Fruit fly (Drosophila melanogaster) whole organism, embryonic: ENCODE data around the gene CG6983.
A peak's percentile ranks its signal among the peaks of the same experiment; 100 is the strongest.

ENCODE experiments used
- Atf-2 ChIP-seq: fragments of 200-800 bp; sonication (Bioruptor generic); optimal IDR thresholded peaks from 2 replicates; lab custom pipeline; 2016; ENCODE audit warnings: missing biosample characterization, missing genetic modification characterization
- Atf6 ChIP-seq: fragments of 200-800 bp; sonication (Bioruptor generic); IDR thresholded peaks from 2 replicates; pipeline ENCODE4 v1.3.6; 2022; ENCODE audit warnings: missing biosample characterization, missing genetic modification characterization
- Bdp1 ChIP-seq: fragments of 200-800 bp; sonication (Bioruptor generic); optimal IDR thresholded peaks from 3 replicates; lab custom pipeline; 2016; ENCODE audit warnings: missing biosample characterization, missing genetic modification characterization
- CG10267 ChIP-seq: fragments of 200-800 bp; sonication (Bioruptor generic); optimal IDR thresholded peaks from 2 replicates; lab custom pipeline; 2018; ENCODE audit warnings: missing biosample characterization, mild to moderate bottlenecking, missing genetic modification characterization, moderate library complexity
- CG10654 ChIP-seq: fragments of 200-800 bp; sonication (Bioruptor generic); optimal IDR thresholded peaks from 2 replicates; lab custom pipeline; 2016; ENCODE audit warnings: missing biosample characterization, missing genetic modification characterization
- CG10979 ChIP-seq: fragments of 200-800 bp; sonication (Bioruptor generic); optimal IDR thresholded peaks from 2 replicates; lab custom pipeline; 2018; ENCODE audit warnings: missing biosample characterization, mild to moderate bottlenecking, missing genetic modification characterization, moderate library complexity
- CG11504 ChIP-seq: fragments of 200-800 bp; sonication (Bioruptor generic); optimal IDR thresholded peaks from 3 replicates; lab custom pipeline; 2019; ENCODE audit warnings: missing biosample characterization, mild to moderate bottlenecking, missing genetic modification characterization, moderate library complexity
- CG14050 ChIP-seq: fragments of 200-800 bp; sonication (Bioruptor generic); IDR thresholded peaks from 3 replicates; pipeline ENCODE4 v1.3.6; 2022; ENCODE audit warnings: missing biosample characterization, missing genetic modification characterization
- CG14667 ChIP-seq: fragments of 200-800 bp; sonication (Bioruptor generic); IDR thresholded peaks from 2 replicates; pipeline ENCODE4 v1.3.6; 2022; ENCODE audit warnings: missing biosample characterization, missing genetic modification characterization
- CG14965 ChIP-seq: fragments of 200-800 bp; sonication (Bioruptor generic); optimal IDR thresholded peaks from 2 replicates; lab custom pipeline; 2016; ENCODE audit warnings: missing biosample characterization, missing genetic modification characterization, borderline replicate concordance
- CG17912 ChIP-seq: fragments of 200-800 bp; sonication (Bioruptor generic); optimal IDR thresholded peaks from 2 replicates; lab custom pipeline; 2018; ENCODE audit warnings: missing biosample characterization, mild to moderate bottlenecking, missing genetic modification characterization
- CG1792 ChIP-seq: fragments of 200-800 bp; sonication (Bioruptor generic); optimal IDR thresholded peaks from 2 replicates; lab custom pipeline; 2016; ENCODE audit warnings: missing biosample characterization, missing genetic modification characterization
- CG18262 ChIP-seq: fragments of 200-800 bp; optimal IDR thresholded peaks from 3 replicates; lab custom pipeline; 2019; ENCODE audit warnings: missing biosample characterization, mild to moderate bottlenecking, missing genetic modification characterization, moderate library complexity
- CG30020 ChIP-seq: fragments of 200-800 bp; optimal IDR thresholded peaks from 2 replicates; lab custom pipeline; 2019; ENCODE audit warnings: missing biosample characterization, mild to moderate bottlenecking, missing genetic modification characterization, moderate library complexity
- CG30431 ChIP-seq: fragments of 200-800 bp; sonication (Bioruptor generic); optimal IDR thresholded peaks from 2 replicates; lab custom pipeline; 2017; ENCODE audit warnings: missing biosample characterization, missing genetic modification characterization
- CG32532 ChIP-seq: fragments of 200-800 bp; sonication (Bioruptor generic); IDR thresholded peaks from 2 replicates; pipeline ENCODE4 v1.3.6; 2022; ENCODE audit warnings: missing biosample characterization, missing genetic modification characterization
- CG34224 ChIP-seq: fragments of 200-800 bp; sonication (Bioruptor generic); IDR thresholded peaks from 3 replicates; pipeline ENCODE4 v1.3.6; 2022; ENCODE audit warnings: missing biosample characterization, missing genetic modification characterization; ENCODE audit not compliant: partially characterized antibody
- CG6254 ChIP-seq: fragments of 200-800 bp; sonication (Bioruptor generic); optimal IDR thresholded peaks from 3 replicates; lab custom pipeline; 2017; ENCODE audit warnings: mild to moderate bottlenecking, missing biosample characterization, missing genetic modification reagents, missing genetic modification characterization
- CG7372 ChIP-seq: fragments of 200-800 bp; sonication (Bioruptor generic); IDR thresholded peaks from 2 replicates; pipeline ENCODE4 v1.3.6; 2022; ENCODE audit warnings: missing biosample characterization, missing genetic modification characterization
- CG8478 ChIP-seq: fragments of >200 bp; optimal IDR thresholded peaks from 2 replicates; lab custom pipeline; 2018
- CG9609 ChIP-seq: fragments of 200-800 bp; sonication (Bioruptor generic); optimal IDR thresholded peaks from 3 replicates; lab custom pipeline; 2016; ENCODE audit warnings: missing biosample characterization, missing genetic modification characterization
- Dbx ChIP-seq: fragments of 200-800 bp; sonication (Bioruptor generic); IDR thresholded peaks from 3 replicates; pipeline ENCODE4 v1.3.6; 2022; ENCODE audit warnings: missing biosample characterization, missing genetic modification characterization
- Dek ChIP-seq: fragments of 200-800 bp; sonication (Bioruptor generic); optimal IDR thresholded peaks from 3 replicates; lab custom pipeline; 2019; ENCODE audit warnings: missing biosample characterization, mild to moderate bottlenecking, missing genetic modification characterization, moderate library complexity
- Dip2 ChIP-seq: fragments of 200-800 bp; sonication (Bioruptor generic); IDR thresholded peaks from 2 replicates; pipeline ENCODE4 v1.3.6; 2022; ENCODE audit warnings: missing biosample characterization, missing genetic modification characterization
- HLH54F ChIP-seq: fragments of 200-800 bp; sonication (Bioruptor generic); optimal IDR thresholded peaks from 3 replicates; lab custom pipeline; 2016; ENCODE audit warnings: missing biosample characterization, missing genetic modification characterization
- Hey ChIP-seq: fragments of 200-800 bp; sonication (Bioruptor generic); optimal IDR thresholded peaks from 3 replicates; lab custom pipeline; 2018; ENCODE audit warnings: missing biosample characterization, mild to moderate bottlenecking, missing genetic modification characterization
- Kr ChIP-seq: fragments of 200-800 bp; sonication (Bioruptor generic); optimal IDR thresholded peaks from 2 replicates; lab custom pipeline; 2017; ENCODE audit warnings: missing biosample characterization, mild to moderate bottlenecking, missing genetic modification characterization
- Mrtf ChIP-seq: fragments of 200-800 bp; sonication (Bioruptor generic); IDR thresholded peaks from 3 replicates; pipeline ENCODE4 v1.3.6; 2022; ENCODE audit warnings: missing biosample characterization, missing genetic modification characterization
- NFAT ChIP-seq: fragments of 200-800 bp; sonication (Bioruptor generic); IDR thresholded peaks from 2 replicates; pipeline ENCODE4 v1.3.6; 2022; ENCODE audit warnings: missing biosample characterization, missing genetic modification characterization
- Poxn ChIP-seq: fragments of 200-800 bp; sonication (Bioruptor generic); IDR thresholded peaks from 2 replicates; pipeline ENCODE4 v1.3.6; 2022; ENCODE audit warnings: missing biosample characterization, missing genetic modification characterization
- Sox100B ChIP-seq: fragments of 200-800 bp; sonication (Bioruptor generic); optimal IDR thresholded peaks from 3 replicates; lab custom pipeline; 2018; ENCODE audit warnings: missing biosample characterization, mild to moderate bottlenecking, missing genetic modification characterization
- Taf1 ChIP-seq: fragments of 200-800 bp; sonication (Bioruptor generic); IDR thresholded peaks from 2 replicates; pipeline ENCODE4 v1.3.6; 2022; ENCODE audit warnings: missing biosample characterization, missing genetic modification characterization
- ara ChIP-seq: fragments of 200-800 bp; sonication (Bioruptor generic); IDR thresholded peaks from 2 replicates; pipeline ENCODE4 v1.3.6; 2022; ENCODE audit warnings: missing biosample characterization, missing genetic modification characterization
- ato ChIP-seq: fragments of 200-800 bp; sonication (Bioruptor generic); IDR thresholded peaks from 2 replicates; pipeline ENCODE4 v1.3.6; 2022; ENCODE audit warnings: missing biosample characterization, missing genetic modification characterization; ENCODE audit not compliant: partially characterized antibody
- dan ChIP-seq: fragments of 200-800 bp; sonication (Bioruptor generic); IDR thresholded peaks from 2 replicates; pipeline ENCODE4 v1.3.6; 2022; ENCODE audit warnings: missing biosample characterization, missing genetic modification characterization
- ems ChIP-seq: fragments of 200-800 bp; sonication (Bioruptor generic); optimal IDR thresholded peaks from 3 replicates; lab custom pipeline; 2016; ENCODE audit warnings: missing biosample characterization, missing genetic modification characterization
- esg ChIP-seq: fragments of 200-800 bp; sonication (Bioruptor generic); conservative IDR thresholded peaks from 2 replicates; pipeline ENCODE4 v1.3.6; 2022; ENCODE audit warnings: missing biosample characterization, missing genetic modification characterization
- fd96Cb ChIP-seq: fragments of 200-800 bp; sonication (Bioruptor generic); optimal IDR thresholded peaks from 2 replicates; lab custom pipeline; 2018; ENCODE audit warnings: missing biosample characterization, mild to moderate bottlenecking, missing genetic modification characterization, moderate library complexity
- gcm2 ChIP-seq: fragments of 200-800 bp; sonication (Bioruptor generic); optimal IDR thresholded peaks from 2 replicates; lab custom pipeline; 2016; ENCODE audit warnings: missing biosample characterization, missing genetic modification characterization
- grau ChIP-seq: fragments of 200-800 bp; optimal IDR thresholded peaks from 3 replicates; lab custom pipeline; 2019; ENCODE audit warnings: missing biosample characterization, mild to moderate bottlenecking, missing genetic modification characterization, moderate library complexity
- ind ChIP-seq: fragments of 200-800 bp; sonication (Bioruptor generic); optimal IDR thresholded peaks from 3 replicates; lab custom pipeline; 2016; ENCODE audit warnings: missing biosample characterization, missing genetic modification characterization
- lab ChIP-seq: fragments of 200-800 bp; sonication (Bioruptor generic); optimal IDR thresholded peaks from 3 replicates; lab custom pipeline; 2017; ENCODE audit warnings: missing biosample characterization, missing genetic modification characterization, mild to moderate bottlenecking, moderate library complexity, missing genetic modification reagents
- lmd ChIP-seq: fragments of 200-800 bp; sonication (Bioruptor generic); IDR thresholded peaks from 2 replicates; pipeline ENCODE4 v1.3.6; 2022; ENCODE audit warnings: missing biosample characterization, missing genetic modification characterization
- onecut ChIP-seq: fragments of 200-800 bp; sonication (Bioruptor generic); IDR thresholded peaks from 2 replicates; pipeline ENCODE4 v1.3.6; 2022; ENCODE audit warnings: missing biosample characterization, missing genetic modification characterization
- org-1 ChIP-seq: fragments of 200-800 bp; sonication (Bioruptor generic); optimal IDR thresholded peaks from 2 replicates; lab custom pipeline; 2017; ENCODE audit warnings: missing biosample characterization, missing genetic modification characterization
- pan ChIP-seq, 4 experiments: fragments of >200 bp in 3 of 4; fragments of 200-800 bp in 1 of 4; sonication (Bioruptor generic) in 1 of 4; optimal IDR thresholded peaks in 3 of 4; IDR thresholded peaks in 1 of 4; 2 replicates each; pipeline versions ENCODE4 v1.3.6 to Lab custom; 2017 to 2022; ENCODE audit warnings: missing biosample characterization in 2 of 4, missing genetic modification characterization in 2 of 4, mixed read lengths in 1 of 4
- ro ChIP-seq: fragments of 200-800 bp; sonication (Bioruptor generic); IDR thresholded peaks from 2 replicates; pipeline ENCODE4 v1.3.6; 2022; ENCODE audit warnings: missing biosample characterization, missing genetic modification characterization
- run ChIP-seq: fragments of 200-800 bp; sonication (Bioruptor generic); optimal IDR thresholded peaks from 3 replicates; lab custom pipeline; 2018; ENCODE audit warnings: missing biosample characterization, mild to moderate bottlenecking, missing genetic modification characterization
- scrt ChIP-seq: fragments of 200-800 bp; sonication (Bioruptor generic); optimal IDR thresholded peaks from 2 replicates; lab custom pipeline; 2018; ENCODE audit warnings: missing biosample characterization, mild to moderate bottlenecking, missing genetic modification characterization, moderate library complexity
- sim ChIP-seq: fragments of 200-800 bp; sonication (Bioruptor generic); IDR thresholded peaks from 2 replicates; pipeline ENCODE4 v1.3.6; 2022; ENCODE audit warnings: missing biosample characterization, missing genetic modification characterization
- tup ChIP-seq: fragments of 200-800 bp; sonication (Bioruptor generic); optimal IDR thresholded peaks from 2 replicates; lab custom pipeline; 2016; ENCODE audit warnings: missing biosample characterization, mild to moderate bottlenecking, missing genetic modification characterization, moderate library complexity
- wdn ChIP-seq: fragments of 200-800 bp; sonication (Bioruptor generic); IDR thresholded peaks from 2 replicates; pipeline ENCODE4 v1.3.6; 2022; ENCODE audit warnings: missing biosample characterization, missing genetic modification characterization
- zf30C ChIP-seq: fragments of 200-800 bp; sonication (Bioruptor generic); optimal IDR thresholded peaks from 3 replicates; lab custom pipeline; 2018; ENCODE audit warnings: missing biosample characterization, mild to moderate bottlenecking, missing genetic modification characterization

The CG6983 gene

dm6 chr3L:8405123-8405522, 44.1 kb downstream of the CG6983 start, which contains the start of the genes Tpt, mkg-p and CG13667 (continued):
- TF ChIP-seq scrt (GFP tag; lab: Kevin White, UChicago) (no peak), run (no peak), Hey (tag; lab: Kevin White, UChicago) (no peak), zf30C (GFP tag; lab: Kevin White, UChicago) (no peak), pan (optimal IDR thresholded peaks at IDR 0.05; lab: Kevin White, UChicago) (no peak), pan (GFP tag; optimal IDR thresholded peaks at IDR 0.05 in 1 of 2, IDR thresholded peaks at IDR 0.05 in 1 of 2) (no peak), CG9609 (no peak), Taf1 (GFP tag; lab: Robert Waterston, UW) (no peak), tup (no peak), lab (GFP tag; lab: Kevin White, UChicago) (no peak), gcm2 (GFP tag; lab: Kevin White, UChicago) (no peak), Sox100B (GFP tag; lab: Kevin White, UChicago) (no peak), CG1792 (GFP tag; lab: Kevin White, UChicago) (no peak), CG10267 (peak; percentile 68), Dbx (GFP tag; lab: Robert Waterston, UW) (no peak), CG6254 (GFP tag; lab: Kevin White, UChicago) (no peak), CG14050 (GFP tag; lab: Robert Waterston, UW) (no peak), ind (no peak), CG32532 (GFP tag; lab: Robert Waterston, UW) (no peak), lmd (GFP tag; lab: Robert Waterston, UW) (no peak), HLH54F (GFP tag; lab: Kevin White, UChicago) (peak; percentile 17), Mrtf (GFP tag; lab: Robert Waterston, UW) (no peak), Bdp1 (no peak), onecut (GFP tag; lab: Robert Waterston, UW) (no peak), Dek (no peak), CG11504 (no peak), Kr (GFP tag; lab: Kevin White, UChicago) (no peak), wdn (no peak), sim (GFP tag; lab: Robert Waterston, UW) (no peak), Dip2 (GFP tag; lab: Robert Waterston, UW) (no peak), ato (GFP tag; lab: Robert Waterston, UW) (peak; percentile 42; the same call in 1 of the 2 replicates), grau (no peak), esg (GFP tag; lab: Robert Waterston, UW) (no peak), Atf-2 (GFP tag; lab: Kevin White, UChicago) (no peak), CG14667 (GFP tag; lab: Robert Waterston, UW) (no peak), ems (GFP tag; lab: Kevin White, UChicago) (no peak), fd96Cb (tag; lab: Kevin White, UChicago) (no peak), ro (GFP tag; lab: Robert Waterston, UW) (no peak), CG30431 (no peak), dan (GFP tag; lab: Robert Waterston, UW) (no peak), CG18262 (tag; lab: Kevin White, UChicago) (no peak), Atf6 (no peak), org-1 (GFP tag; lab: Kevin White, UChicago) (no peak), CG34224 (peak; percentile 81), CG17912 (GFP tag; lab: Kevin White, UChicago) (no peak), ara (GFP tag; lab: Robert Waterston, UW) (no peak), NFAT (GFP tag; lab: Robert Waterston, UW) (no peak), CG30020 (peak; percentile 74), Poxn (no peak), CG7372 (GFP tag; lab: Robert Waterston, UW) (no peak), CG14965 (GFP tag; lab: Kevin White, UChicago) (no peak), CG10979 (tag; lab: Kevin White, UChicago) (no peak), CG10654 (GFP tag; lab: Kevin White, UChicago) (no peak), CG8478 (lab: Kevin White, UChicago) (no peak)
